Worm (Caenorhabditis elegans): Measurements from ENCODE around the gene R102.4.
"Not testable (repeated sequence)": the region's sequence is repeated elsewhere in the genome, so short reads cannot be mapped to it uniquely, and the experiment has no call there.

The R102.4 gene

DNA sequence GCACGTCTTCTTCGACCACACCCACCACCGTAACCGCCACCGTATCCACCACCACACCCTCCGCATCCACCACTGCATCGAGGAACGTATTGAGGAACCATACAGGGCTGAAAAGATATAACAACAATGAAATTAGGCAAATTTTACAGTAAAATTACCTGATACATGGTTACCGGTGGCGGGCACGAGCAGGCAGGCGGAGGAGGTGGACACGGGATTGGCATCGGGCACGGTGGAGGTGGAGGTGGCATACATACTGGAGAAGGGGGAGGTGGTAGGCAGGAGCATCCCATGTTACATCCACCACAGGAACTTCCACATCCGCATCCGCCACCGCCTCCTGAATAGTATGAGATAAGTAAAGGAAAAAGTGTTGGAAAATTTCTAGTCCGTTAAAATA is 3.4 kb upstream of the R102.4 start:
- no peak for TF ChIP-seq unc-62 (GFP tag; optimal IDR thresholded peaks at IDR 0.05)

DNA sequence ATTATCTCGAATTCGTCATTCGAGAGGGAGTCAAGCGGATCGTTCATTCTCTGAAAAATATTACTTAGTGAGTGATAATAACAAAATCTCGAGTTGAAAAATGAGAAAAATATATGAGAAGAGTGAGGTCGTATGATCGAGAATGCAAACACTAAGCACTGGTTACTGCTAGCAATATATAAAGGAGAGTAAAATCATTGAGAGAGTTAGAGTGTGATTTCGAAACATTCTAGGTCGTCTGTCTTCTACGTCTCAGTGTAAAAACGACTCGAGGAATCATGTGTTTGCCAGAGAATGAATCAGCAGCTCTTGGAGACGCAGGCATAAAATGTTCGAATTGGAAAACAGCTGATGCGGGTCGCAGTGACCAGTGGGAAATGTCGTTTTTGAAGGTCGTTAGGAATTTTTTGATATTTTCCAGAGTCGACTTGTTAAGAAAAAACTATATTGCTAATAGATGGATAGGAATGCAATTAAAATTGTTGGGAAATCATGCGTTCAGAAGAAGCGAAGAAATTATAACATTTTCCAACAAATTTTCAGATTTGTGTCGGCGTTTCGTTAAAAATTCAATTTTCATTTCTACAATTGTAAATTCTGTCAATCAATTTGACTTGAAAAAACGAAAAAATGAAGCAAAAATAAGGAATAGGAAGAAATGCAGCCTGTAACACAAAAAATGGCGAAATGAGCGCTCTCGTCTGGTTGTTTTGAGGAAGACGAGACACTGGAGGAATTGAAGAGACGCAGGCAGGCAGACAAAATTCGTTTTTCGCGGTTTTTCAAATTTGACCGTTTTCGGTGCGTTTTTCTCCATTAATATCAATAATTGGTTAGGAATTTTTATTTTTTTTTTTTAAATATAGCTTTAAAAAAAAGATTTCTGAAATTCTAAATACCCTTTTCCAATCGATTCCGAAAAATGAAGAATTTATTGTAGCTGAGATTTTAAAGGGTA is 2.2 kb upstream of the R102.4 start, which contains the start of gene allo-1:
Gene allo-1 (minus strand): TSS at position 51 of the 958 bp plus-strand sequence.
- TF ChIP-seq unc-62 (GFP tag; optimal IDR thresholded peaks at IDR 0.05), result no peak

ce11 chrIV:10690139-10690538 is 5.0 kb downstream of the R102.4 start, which contains the start of gene R102.8:
R102.8 (minus strand) TSS chrIV:10690239.
- TF ChIP-seq unc-62 (GFP tag; optimal IDR thresholded peaks at IDR 0.05), result no peak

- TF ChIP-seq unc-62 (GFP tag; optimal IDR thresholded peaks at IDR 0.05), result no peak
Observed at ce11 chrIV:10688972-10689567, 6.0 kb downstream of the R102.4 start, which contains the start of gene R102.3. R102.3 (plus strand) TSS chrIV:10689517.

DNA sequence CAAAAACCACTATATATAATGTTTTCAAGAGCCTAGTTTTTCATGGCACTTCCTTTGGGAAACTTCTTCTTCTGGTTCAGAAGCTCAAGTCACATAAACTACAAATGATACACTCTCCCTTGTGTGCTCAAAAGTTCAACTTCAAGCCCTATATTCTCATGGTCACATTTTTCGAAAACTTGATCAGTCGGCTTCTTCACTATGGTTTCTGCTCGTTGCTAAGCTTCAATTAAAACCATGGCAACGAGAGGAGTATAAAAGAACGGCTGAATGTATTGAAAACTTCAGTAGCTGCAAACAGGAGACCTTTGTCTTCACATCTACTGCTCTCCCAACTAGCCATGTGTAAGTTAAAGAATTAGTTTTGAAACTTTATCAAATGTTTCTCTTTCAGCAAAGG is 7.8 kb downstream of the R102.4 start, which contains the start of gene R102.2:
Gene R102.2 (plus strand): TSS at position 301 of the 400 bp plus-strand sequence.
- not testable (repeated sequence) for TF ChIP-seq unc-62 (GFP tag; optimal IDR thresholded peaks at IDR 0.05)

DNA sequence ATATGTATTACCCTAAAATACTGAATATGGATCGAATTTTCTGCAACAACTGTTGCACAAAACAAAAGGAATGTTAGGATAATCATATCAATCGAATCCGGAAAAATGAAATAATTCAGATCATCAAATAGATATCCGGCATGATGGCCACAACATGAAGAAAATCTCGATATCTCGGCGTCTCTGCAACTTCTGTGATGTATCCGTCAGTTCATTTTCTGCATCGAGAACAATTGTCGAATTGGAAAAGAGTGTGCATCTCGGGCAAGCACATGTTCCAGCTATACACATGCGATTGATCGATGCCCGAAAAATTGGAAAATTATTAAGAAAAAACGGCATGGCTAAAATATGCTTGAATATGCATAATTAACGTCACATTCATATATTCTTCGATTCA is 9.3 kb downstream of the R102.4 start, which contains the start of the genes K08C7.6 and R102.1:
Gene K08C7.6 (minus strand): TSS at position 101 of the 400 bp plus-strand sequence.
Gene R102.1 (plus strand): TSS at position 291 of the 400 bp plus-strand sequence.
- no peak for TF ChIP-seq unc-62 (GFP tag; optimal IDR thresholded peaks at IDR 0.05)

DNA sequence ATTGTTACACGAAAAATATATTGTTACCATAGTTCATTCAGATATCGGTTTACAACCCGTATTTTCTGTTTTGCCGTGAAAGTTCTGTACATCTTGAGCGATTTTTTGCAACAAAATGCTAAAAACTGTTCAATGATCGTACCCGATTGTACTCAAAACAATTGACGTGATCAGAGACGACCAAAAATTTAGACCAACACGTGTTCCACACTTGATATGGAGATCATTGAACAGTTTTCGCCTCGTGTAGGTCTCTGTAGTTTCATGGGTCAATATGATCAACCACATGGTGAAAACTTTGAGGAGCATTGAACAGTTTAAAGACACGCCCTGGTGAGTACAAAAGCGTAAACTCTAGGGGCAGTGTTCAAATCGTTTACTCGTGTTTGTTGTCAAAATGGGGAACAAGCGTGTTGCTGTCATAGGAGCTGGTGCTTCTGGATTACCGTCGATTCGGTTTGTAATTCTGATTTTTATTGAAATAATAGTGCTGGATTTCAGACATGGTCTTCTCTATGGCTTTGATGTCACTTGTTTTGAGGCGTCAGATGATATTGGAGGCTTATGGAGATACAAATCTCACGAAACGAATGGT is 12.9 kb downstream of the R102.4 start, which contains the start of gene fmo-2:
Gene fmo-2 (plus strand): TSS at position 370 of the 595 bp plus-strand sequence.
- no peak for TF ChIP-seq unc-62 (GFP tag; optimal IDR thresholded peaks at IDR 0.05)

- no peak for TF ChIP-seq unc-62 (GFP tag; optimal IDR thresholded peaks at IDR 0.05)
Observed at ce11 chrIV:10680379-10680778, 14.7 kb downstream of the R102.4 start, which contains the start of gene K08C7.4. K08C7.4 (minus strand) TSS chrIV:10680479.

- no peak for TF ChIP-seq unc-62 (GFP tag; optimal IDR thresholded peaks at IDR 0.05)
Observed at ce11 chrIV:10668561-10668960, 26.5 kb downstream of the R102.4 start.

ce11 chrIV:10666523-10666922 is 28.6 kb downstream of the R102.4 start, which contains the start of gene epi-1:
epi-1 (plus strand) TSS chrIV:10666823.
- no peak for TF ChIP-seq unc-62 (GFP tag; optimal IDR thresholded peaks at IDR 0.05)

DNA sequence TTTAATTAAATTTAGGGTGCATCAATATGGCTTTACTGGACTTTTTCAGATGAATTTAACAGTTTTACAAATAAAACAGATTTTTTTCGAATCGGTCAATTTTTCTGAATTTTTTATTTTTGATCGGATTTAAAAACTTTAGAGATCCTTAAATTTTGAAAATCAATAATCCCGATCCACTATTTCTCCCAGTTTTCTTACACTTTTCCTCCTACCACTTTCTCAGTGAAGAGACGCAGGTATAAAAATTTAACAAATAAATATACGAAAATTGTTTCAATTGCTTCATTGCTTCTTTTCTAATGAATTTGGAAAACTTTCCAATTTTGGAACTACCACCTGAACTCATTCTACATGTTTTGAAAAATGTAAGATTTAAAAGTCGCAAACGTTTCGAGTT is 31.0 kb downstream of the R102.4 start, which contains the start of gene K08C7.7:
Gene K08C7.7 (plus strand): TSS at position 301 of the 400 bp plus-strand sequence.
- TF ChIP-seq unc-62 (GFP tag; optimal IDR thresholded peaks at IDR 0.05), result no peak

ce11 chrIV:10661760-10662159 is 33.3 kb downstream of the R102.4 start, which contains the start of gene fmo-1:
fmo-1 (plus strand) TSS chrIV:10661857.
- TF ChIP-seq unc-62 (GFP tag; optimal IDR thresholded peaks at IDR 0.05), result no peak

- no peak for TF ChIP-seq unc-62 (GFP tag; optimal IDR thresholded peaks at IDR 0.05)
Observed at ce11 chrIV:10661072-10661471, 34.0 kb downstream of the R102.4 start.

DNA sequence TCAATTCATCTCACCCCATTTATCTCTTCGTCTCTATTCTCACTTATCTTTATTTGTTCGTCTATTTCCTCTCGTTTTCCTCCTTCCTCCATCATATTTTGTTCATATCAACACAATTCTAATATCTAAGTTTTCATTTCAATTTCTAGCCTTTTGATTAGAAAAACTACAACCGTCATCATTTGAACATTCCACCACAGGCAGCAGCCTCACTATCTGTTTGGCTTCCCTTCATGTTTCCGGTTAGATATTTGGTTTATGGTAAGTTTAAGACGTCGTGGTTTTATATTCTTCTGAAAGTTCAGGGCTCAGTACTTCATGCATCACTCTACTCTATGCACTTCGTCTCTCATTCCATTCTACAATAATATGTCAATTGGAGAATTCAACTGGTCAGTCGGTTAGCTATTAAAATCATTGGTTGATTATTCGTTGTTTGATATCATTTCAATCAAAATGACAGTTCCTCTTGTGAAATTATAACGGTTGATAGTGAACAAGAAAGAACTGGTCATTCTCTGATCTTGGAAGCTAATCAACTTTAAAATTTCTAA is 38.3 kb downstream of the R102.4 start, which contains the start of gene K08C7.1:
Gene K08C7.1 (plus strand): TSS at position 43 of the 554 bp plus-strand sequence.
- TF ChIP-seq unc-62 (GFP tag; optimal IDR thresholded peaks at IDR 0.05), result no peak

ce11 chrIV:10654047-10654446 is 41.1 kb downstream of the R102.4 start, which contains the start of gene glb-19:
glb-19 (minus strand) TSS chrIV:10654147.
- not testable (repeated sequence) for TF ChIP-seq unc-62 (GFP tag; optimal IDR thresholded peaks at IDR 0.05)
